Worm (Caenorhabditis elegans) whole organism, L3 larva: Measurements from ENCODE around the gene C13A2.6.

Source experiments
- ZK546.5 ChIP-seq: sonication (generic microtip); optimal IDR thresholded peaks from 2 replicates; lab custom pipeline; 2017; ENCODE audit warnings: missing biosample characterization, missing genetic modification characterization
- aly-2 ChIP-seq: fragments of 150-350 bp; optimal IDR thresholded peaks from 2 replicates; lab custom pipeline; 2014; ENCODE audit warnings: missing biosample characterization, missing genetic modification characterization
- ama-1 ChIP-seq: fragments of 150-350 bp; optimal IDR thresholded peaks from 2 replicates; lab custom pipeline; 2018
- eor-1 ChIP-seq, 2 experiments: fragments of 150-350 bp; optimal IDR thresholded peaks; 2 replicates each; lab custom pipeline; 2014 to 2018; ENCODE audit warnings: missing biosample characterization in 2 of 2, missing genetic modification characterization in 2 of 2
- lsy-12 ChIP-seq: sonication (generic microtip); optimal IDR thresholded peaks from 2 replicates; lab custom pipeline; 2016; ENCODE audit warnings: mild to moderate bottlenecking, missing genetic modification characterization, missing compliant biosample characterization
- nhr-12 ChIP-seq: fragments of 150-350 bp; optimal IDR thresholded peaks from 2 replicates; lab custom pipeline; 2014; ENCODE audit warnings: missing biosample characterization, missing genetic modification characterization
- nhr-23 ChIP-seq: fragments of 150-350 bp; optimal IDR thresholded peaks from 2 replicates; lab custom pipeline; 2014; ENCODE audit warnings: missing biosample characterization, missing genetic modification reagents, missing genetic modification characterization
- unc-39 ChIP-seq: sonication (generic microtip); optimal IDR thresholded peaks from 4 replicates; lab custom pipeline; 2017; ENCODE audit warnings: missing biosample characterization, missing genetic modification characterization
- unc-62 ChIP-seq: fragments of 150-350 bp; sonication (generic microtip); optimal IDR thresholded peaks from 4 replicates; lab custom pipeline; 2014; ENCODE audit warnings: missing biosample characterization, missing genetic modification reagents, missing genetic modification characterization
- ztf-11 ChIP-seq: fragments of 150-350 bp; optimal IDR thresholded peaks from 2 replicates; lab custom pipeline; 2014; ENCODE audit warnings: missing biosample characterization, missing genetic modification characterization

ce11 chrV:7236694-7237093, 32.8 kb upstream of the C13A2.6 start:
- TF ChIP-seq eor-1 (tag; optimal IDR thresholded peaks at IDR 0.05; lab: Kevin White, UChicago) (no peak), ztf-11 (no peak), nhr-12 (tag; lab: Kevin White, UChicago) (no peak), ZK546.5 (tag; lab: Kevin White, UChicago) (no peak), aly-2 (tag; lab: Kevin White, UChicago) (no peak), ama-1 (lab: Kevin White, UChicago) (no peak), nhr-23 (tag; lab: Kevin White, UChicago) (no peak), unc-62 (no peak), unc-39 (tag; lab: Kevin White, UChicago) (no peak), lsy-12 (tag; lab: Kevin White, UChicago) (no peak)
